Comparison of ENCODE assay signal across 2 fruit fly cellular contexts in the genomic region with DNA sequence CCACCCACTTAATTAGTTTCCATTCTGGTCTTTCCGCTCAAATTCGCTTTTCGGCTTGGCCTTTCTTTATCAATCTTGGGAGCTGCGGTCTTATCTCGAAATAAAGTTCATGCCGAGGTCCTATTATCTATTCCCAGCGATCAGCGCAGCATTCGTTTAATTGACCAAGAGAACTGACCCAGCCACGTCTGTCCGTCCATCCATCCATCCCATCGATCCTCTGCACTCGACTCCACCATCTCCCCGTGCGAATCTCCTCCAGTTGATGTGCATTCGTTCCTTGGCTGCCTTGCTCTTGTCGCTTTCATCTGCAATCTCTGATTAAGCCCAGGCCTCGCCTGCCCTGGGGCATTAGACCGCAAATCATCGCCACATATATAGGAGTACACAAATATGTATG.
A peak's percentile ranks its signal among the peaks of the same experiment; 100 is the strongest.
TF ChIP-seq lines count a peak whose summit lies in the region.

No protein-coding gene starts in this region.

TF ChIP-seq in whole organism, prepupa, 60 proteins besides CTCF, POLR2A, EP300 and RAD21:
- TF ChIP-seq esn (GFP tag; optimal IDR thresholded peaks at IDR 0.05; lab: Kevin White, UChicago) (no peak), svp (GFP tag; lab: Kevin White, UChicago) (peak; percentile 97)

TF ChIP-seq in whole organism, pupa, 21 proteins besides CTCF, POLR2A, EP300 and RAD21:
- TF ChIP-seq CG8301 (tag; optimal IDR thresholded peaks at IDR 0.05; lab: Kevin White, UChicago): no peak
- no peak for TF ChIP-seq CG4496 (GFP tag; IDR thresholded peaks at IDR 0.05; lab: Robert Waterston, UW)
- no peak for TF ChIP-seq D1 (tag; optimal IDR thresholded peaks at IDR 0.05; lab: Kevin White, UChicago)
- TF ChIP-seq CG14655 (GFP tag; optimal IDR thresholded peaks at IDR 0.05; lab: Kevin White, UChicago): no peak
- no peak for TF ChIP-seq Snoo (tag; optimal IDR thresholded peaks at IDR 0.05; lab: Kevin White, UChicago)
- TF ChIP-seq EcR (GFP tag; optimal IDR thresholded peaks at IDR 0.05; lab: Kevin White, UChicago): peak; percentile 4
TF ChIP-seq in whole organism, pupa: peak in this region for 1.
